Fruit fly (Drosophila melanogaster) whole organism, embryonic: ENCODE data around the gene sra.

Source experiments
- Atf3 ChIP-seq: fragments of 200-800 bp; sonication (Bioruptor generic); optimal IDR thresholded peaks from 3 replicates; lab custom pipeline; 2016; ENCODE audit warnings: missing biosample characterization, missing genetic modification characterization
- Bteb2 ChIP-seq: fragments of 200-800 bp; sonication (Bioruptor generic); optimal IDR thresholded peaks from 2 replicates; lab custom pipeline; 2016; ENCODE audit warnings: missing biosample characterization, missing genetic modification characterization
- CG10565 ChIP-seq: fragments of 200-800 bp; sonication (Bioruptor generic); optimal IDR thresholded peaks from 3 replicates; lab custom pipeline; 2016; ENCODE audit warnings: missing biosample characterization, mild to moderate bottlenecking, missing genetic modification characterization
- CG10654 ChIP-seq: fragments of 200-800 bp; sonication (Bioruptor generic); optimal IDR thresholded peaks from 2 replicates; lab custom pipeline; 2016; ENCODE audit warnings: missing biosample characterization, missing genetic modification characterization
- CG11723 ChIP-seq: fragments of 200-800 bp; sonication (Bioruptor generic); optimal IDR thresholded peaks from 2 replicates; lab custom pipeline; 2017; ENCODE audit warnings: missing biosample characterization, mild to moderate bottlenecking, missing genetic modification characterization
- CG13775 ChIP-seq: fragments of 200-800 bp; sonication (Bioruptor generic); optimal IDR thresholded peaks from 3 replicates; lab custom pipeline; 2017; ENCODE audit warnings: missing biosample characterization, mild to moderate bottlenecking, missing genetic modification characterization
- CG14710 ChIP-seq: fragments of 200-800 bp; sonication (Bioruptor generic); optimal IDR thresholded peaks from 3 replicates; lab custom pipeline; 2019; ENCODE audit warnings: missing biosample characterization, mild to moderate bottlenecking, missing genetic modification characterization, moderate library complexity
- CG14965 ChIP-seq: fragments of 200-800 bp; sonication (Bioruptor generic); optimal IDR thresholded peaks from 2 replicates; lab custom pipeline; 2016; ENCODE audit warnings: missing biosample characterization, missing genetic modification characterization, borderline replicate concordance
- CG15696 ChIP-seq: fragments of 200-800 bp; sonication (Bioruptor generic); optimal IDR thresholded peaks from 2 replicates; lab custom pipeline; 2019; ENCODE audit warnings: missing biosample characterization, mild to moderate bottlenecking, missing genetic modification characterization, moderate library complexity
- CG16813 ChIP-seq: fragments of 200-800 bp; sonication (Bioruptor generic); IDR thresholded peaks from 3 replicates; pipeline ENCODE4 v1.3.6; 2022; ENCODE audit warnings: missing biosample characterization, missing genetic modification characterization; ENCODE audit not compliant: partially characterized antibody
- CG17359 ChIP-seq: fragments of 200-800 bp; sonication (Bioruptor generic); optimal IDR thresholded peaks from 3 replicates; lab custom pipeline; 2018; ENCODE audit warnings: missing biosample characterization, mild to moderate bottlenecking, missing genetic modification characterization, moderate library complexity
- CG17385 ChIP-seq: fragments of 200-800 bp; sonication (Bioruptor generic); optimal IDR thresholded peaks from 3 replicates; lab custom pipeline; 2018; ENCODE audit warnings: missing biosample characterization, mild to moderate bottlenecking, missing genetic modification characterization
- CG17912 ChIP-seq: fragments of 200-800 bp; sonication (Bioruptor generic); optimal IDR thresholded peaks from 2 replicates; lab custom pipeline; 2018; ENCODE audit warnings: missing biosample characterization, mild to moderate bottlenecking, missing genetic modification characterization
- CG18262 ChIP-seq: fragments of 200-800 bp; optimal IDR thresholded peaks from 3 replicates; lab custom pipeline; 2019; ENCODE audit warnings: missing biosample characterization, mild to moderate bottlenecking, missing genetic modification characterization, moderate library complexity
- CG18476 ChIP-seq: fragments of 200-800 bp; sonication (Bioruptor generic); optimal IDR thresholded peaks from 2 replicates; lab custom pipeline; 2016; ENCODE audit warnings: missing biosample characterization, mild to moderate bottlenecking, missing genetic modification characterization
- CG18599 ChIP-seq: fragments of 200-800 bp; sonication (Bioruptor generic); optimal IDR thresholded peaks from 3 replicates; lab custom pipeline; 2017; ENCODE audit warnings: missing biosample characterization, missing genetic modification characterization, mild to moderate bottlenecking, moderate library complexity, missing genetic modification reagents
- CG2116 ChIP-seq: fragments of 200-800 bp; sonication (Bioruptor generic); optimal IDR thresholded peaks from 3 replicates; lab custom pipeline; 2018; ENCODE audit warnings: missing biosample characterization, mild to moderate bottlenecking, missing genetic modification characterization
- CG2129 ChIP-seq: fragments of 200-800 bp; sonication (Bioruptor generic); IDR thresholded peaks from 2 replicates; pipeline ENCODE4 v1.3.6; 2022; ENCODE audit warnings: missing biosample characterization, missing genetic modification characterization; ENCODE audit not compliant: partially characterized antibody
- CG2202 ChIP-seq: fragments of 200-800 bp; sonication (Bioruptor generic); optimal IDR thresholded peaks from 2 replicates; lab custom pipeline; 2018; ENCODE audit warnings: missing biosample characterization, mild to moderate bottlenecking, missing genetic modification characterization
- CG6272 ChIP-seq: fragments of 200-800 bp; sonication (Bioruptor generic); IDR thresholded peaks from 2 replicates; pipeline ENCODE4 v1.3.6; 2022; ENCODE audit warnings: missing biosample characterization, missing genetic modification characterization
- CG6689 ChIP-seq: fragments of 200-800 bp; sonication (Bioruptor generic); IDR thresholded peaks from 2 replicates; pipeline ENCODE4 v1.3.6; 2022; ENCODE audit warnings: missing biosample characterization, missing genetic modification characterization
- CG7839 ChIP-seq: fragments of 200-800 bp; sonication (Bioruptor generic); optimal IDR thresholded peaks from 3 replicates; lab custom pipeline; 2018; ENCODE audit warnings: missing biosample characterization, mild to moderate bottlenecking, missing genetic modification characterization, moderate library complexity
- CG8388 ChIP-seq: fragments of 200-800 bp; sonication (Bioruptor generic); optimal IDR thresholded peaks from 2 replicates; lab custom pipeline; 2019; ENCODE audit warnings: missing biosample characterization, mild to moderate bottlenecking, missing genetic modification characterization, moderate library complexity
- CkIIα-i1 ChIP-seq: fragments of 200-800 bp; sonication (Bioruptor generic); IDR thresholded peaks from 2 replicates; pipeline ENCODE4 v1.3.6; 2022; ENCODE audit warnings: missing biosample characterization, missing genetic modification characterization
- Doc2 ChIP-seq: fragments of 200-800 bp; sonication (Bioruptor generic); IDR thresholded peaks from 2 replicates; pipeline ENCODE4 v1.3.6; 2022; ENCODE audit warnings: missing biosample characterization, missing genetic modification characterization
- Eip74EF ChIP-seq, 2 experiments: fragments of 200-800 bp in 1 of 2; fragments of >200 bp in 1 of 2; sonication (Bioruptor generic) in 1 of 2; optimal IDR thresholded peaks; 2 replicates each; lab custom pipeline; 2017 to 2019; ENCODE audit warnings: missing biosample characterization in 2 of 2, missing genetic modification characterization in 2 of 2, mild to moderate bottlenecking in 1 of 2, moderate library complexity in 1 of 2
- Ets65A ChIP-seq: fragments of 200-800 bp; sonication (Bioruptor generic); peaks from one replicate; lab custom pipeline; 2016; ENCODE audit warnings: missing biosample characterization, missing genetic modification characterization
- HLH3B ChIP-seq: fragments of 200-800 bp; sonication (Bioruptor generic); IDR thresholded peaks from 2 replicates; pipeline ENCODE4 v1.3.6; 2022; ENCODE audit warnings: missing biosample characterization, missing genetic modification characterization
- Kr ChIP-seq: fragments of 200-800 bp; sonication (Bioruptor generic); optimal IDR thresholded peaks from 2 replicates; lab custom pipeline; 2017; ENCODE audit warnings: missing biosample characterization, mild to moderate bottlenecking, missing genetic modification characterization
- MBD-R2 ChIP-seq: fragments of 200-800 bp; sonication (Bioruptor generic); IDR thresholded peaks from 2 replicates; pipeline ENCODE4 v1.3.6; 2022; ENCODE audit warnings: missing biosample characterization, missing genetic modification characterization
- bbx ChIP-seq: fragments of 200-800 bp; sonication (Bioruptor generic); IDR thresholded peaks from 2 replicates; pipeline ENCODE4 v1.3.6; 2022; ENCODE audit warnings: missing biosample characterization, missing genetic modification characterization; ENCODE audit not compliant: partially characterized antibody
- bsh ChIP-seq, 2 experiments: fragments of 200-800 bp; sonication (Bioruptor generic); optimal IDR thresholded peaks; 2 replicates each; lab custom pipeline; 2017 to 2018; ENCODE audit warnings: mild to moderate bottlenecking in 2 of 2, missing biosample characterization in 2 of 2, missing genetic modification characterization in 2 of 2, moderate library complexity in 1 of 2
- danr ChIP-seq: fragments of 200-800 bp; sonication (Bioruptor generic); IDR thresholded peaks from 2 replicates; pipeline ENCODE4 v1.3.6; 2022; ENCODE audit warnings: missing biosample characterization, missing genetic modification characterization
- disco-r ChIP-seq: fragments of 200-800 bp; sonication (Bioruptor generic); optimal IDR thresholded peaks from 2 replicates; lab custom pipeline; 2016; ENCODE audit warnings: missing biosample characterization, missing genetic modification characterization
- fd96Cb ChIP-seq: fragments of 200-800 bp; sonication (Bioruptor generic); optimal IDR thresholded peaks from 2 replicates; lab custom pipeline; 2018; ENCODE audit warnings: missing biosample characterization, mild to moderate bottlenecking, missing genetic modification characterization, moderate library complexity
- gfzf ChIP-seq: fragments of 200-800 bp; sonication (Bioruptor generic); optimal IDR thresholded peaks from 2 replicates; lab custom pipeline; 2016; ENCODE audit warnings: missing biosample characterization, mild to moderate bottlenecking, missing genetic modification characterization, moderate library complexity
- jing ChIP-seq: fragments of 200-800 bp; sonication (Bioruptor generic); optimal IDR thresholded peaks from 2 replicates; lab custom pipeline; 2018; ENCODE audit warnings: missing biosample characterization, mild to moderate bottlenecking, missing genetic modification characterization
- kay ChIP-seq: fragments of 200-800 bp; sonication (Bioruptor generic); optimal IDR thresholded peaks from 2 replicates; lab custom pipeline; 2016; ENCODE audit warnings: missing biosample characterization, missing genetic modification characterization
- ken ChIP-seq: fragments of 200-800 bp; sonication (Bioruptor generic); IDR thresholded peaks from 3 replicates; pipeline ENCODE4 v1.3.6; 2022; ENCODE audit warnings: missing biosample characterization, missing genetic modification characterization
- nmo ChIP-seq: fragments of 200-800 bp; sonication (Bioruptor generic); optimal IDR thresholded peaks from 2 replicates; lab custom pipeline; 2018; ENCODE audit warnings: missing biosample characterization, mild to moderate bottlenecking, missing genetic modification characterization, moderate library complexity
- ranshi ChIP-seq: fragments of 200-800 bp; sonication (Bioruptor generic); IDR thresholded peaks from 2 replicates; pipeline ENCODE4 v1.3.6; 2022; ENCODE audit warnings: missing biosample characterization, missing genetic modification characterization
- run ChIP-seq: fragments of 200-800 bp; sonication (Bioruptor generic); optimal IDR thresholded peaks from 3 replicates; lab custom pipeline; 2018; ENCODE audit warnings: missing biosample characterization, mild to moderate bottlenecking, missing genetic modification characterization
- scrt ChIP-seq: fragments of 200-800 bp; sonication (Bioruptor generic); optimal IDR thresholded peaks from 2 replicates; lab custom pipeline; 2018; ENCODE audit warnings: missing biosample characterization, mild to moderate bottlenecking, missing genetic modification characterization, moderate library complexity
- sim ChIP-seq: fragments of 200-800 bp; sonication (Bioruptor generic); IDR thresholded peaks from 2 replicates; pipeline ENCODE4 v1.3.6; 2022; ENCODE audit warnings: missing biosample characterization, missing genetic modification characterization
- sisA ChIP-seq: fragments of 200-800 bp; sonication (Bioruptor generic); IDR thresholded peaks from 2 replicates; pipeline ENCODE4 v1.3.6; 2022; ENCODE audit warnings: missing biosample characterization, missing genetic modification characterization
- sqz ChIP-seq: fragments of 200-800 bp; sonication (Bioruptor generic); optimal IDR thresholded peaks from 3 replicates; lab custom pipeline; 2018; ENCODE audit warnings: missing biosample characterization, mild to moderate bottlenecking, missing genetic modification characterization
- tup ChIP-seq: fragments of 200-800 bp; sonication (Bioruptor generic); optimal IDR thresholded peaks from 2 replicates; lab custom pipeline; 2016; ENCODE audit warnings: missing biosample characterization, mild to moderate bottlenecking, missing genetic modification characterization, moderate library complexity
- wdn ChIP-seq: fragments of 200-800 bp; sonication (Bioruptor generic); IDR thresholded peaks from 2 replicates; pipeline ENCODE4 v1.3.6; 2022; ENCODE audit warnings: missing biosample characterization, missing genetic modification characterization
- wek ChIP-seq: fragments of 200-800 bp; sonication (Bioruptor generic); optimal IDR thresholded peaks from 3 replicates; lab custom pipeline; 2018; ENCODE audit warnings: missing biosample characterization, mild to moderate bottlenecking, missing genetic modification characterization, moderate library complexity

Gene sra

DNA sequence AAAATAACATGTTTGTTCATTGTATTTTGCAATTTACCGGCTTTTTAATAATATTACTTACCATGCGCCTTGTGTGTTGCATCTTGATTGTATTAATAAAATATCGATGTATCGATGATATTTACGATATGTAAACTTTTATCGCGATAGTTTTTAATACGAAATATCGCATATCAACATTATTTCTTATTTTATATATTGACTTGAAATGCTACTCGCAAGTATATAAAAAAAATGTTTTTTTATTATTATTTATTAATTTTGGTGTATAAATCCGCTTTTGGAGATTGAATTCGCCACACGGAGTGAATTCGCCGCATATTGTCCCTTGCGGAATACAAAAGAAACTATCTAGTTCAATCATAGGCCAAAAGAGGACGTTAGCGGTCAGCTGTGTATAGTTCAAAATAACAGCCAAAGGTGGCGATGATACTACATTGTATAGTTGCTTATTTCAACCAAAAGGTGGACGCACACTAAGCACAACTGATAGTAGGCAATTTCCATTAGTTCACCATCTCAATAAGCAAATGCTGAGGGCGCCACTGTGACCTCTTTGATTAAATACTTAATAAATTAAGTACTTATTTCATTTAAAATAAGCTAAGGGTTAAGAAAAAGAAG lies 18.5 kb downstream of the sra start, which contains the start of gene mtSSB (continued):
- TF ChIP-seq jing (GFP tag; lab: Kevin White, UChicago) (no peak), nmo (peak; percentile 76), CG10565 (GFP tag; lab: Kevin White, UChicago) (no peak), CG6272 (peak; percentile 50), Kr (GFP tag; lab: Kevin White, UChicago) (peak; percentile 41), CG17385 (GFP tag; lab: Kevin White, UChicago) (peak; percentile 66), CG18262 (tag; lab: Kevin White, UChicago) (peak; percentile 74), bsh (GFP tag; optimal IDR thresholded peaks at IDR 0.05; lab: Kevin White, UChicago) (peak in 1 of 2 experiments; percentile 83), sim (peak; percentile 70), wdn (GFP tag; lab: Robert Waterston, UW) (peak; percentile 72), CG2129 (GFP tag; lab: Robert Waterston, UW) (peak; percentile 100), CG13775 (GFP tag; lab: Kevin White, UChicago) (peak; percentile 54), CG15696 (tag; lab: Kevin White, UChicago) (peak; percentile 90), CG18476 (GFP tag; lab: Kevin White, UChicago) (peak; percentile 59), CG7839 (tag; lab: Kevin White, UChicago) (peak; percentile 86), kay (GFP tag; lab: Kevin White, UChicago) (peak; percentile 81), CG11723 (GFP tag; lab: Kevin White, UChicago) (peak; percentile 51), fd96Cb (tag; lab: Kevin White, UChicago) (peak; percentile 78), disco-r (GFP tag; lab: Kevin White, UChicago) (peak; percentile 63), CG2116 (GFP tag; lab: Kevin White, UChicago) (peak; percentile 96), CG14710 (tag; lab: Kevin White, UChicago) (peak; percentile 78), HLH3B (GFP tag; lab: Robert Waterston, UW) (peak; percentile 86), Eip74EF (GFP tag; optimal IDR thresholded peaks at IDR 0.05; lab: Kevin White, UChicago) (no peak), CG17912 (peak; percentile 91), CG6689 (GFP tag; lab: Robert Waterston, UW) (peak; percentile 69), Doc2 (GFP tag; lab: Robert Waterston, UW) (peak; percentile 62), run (tag; lab: Kevin White, UChicago) (no peak), Atf3 (GFP tag; lab: Kevin White, UChicago) (peak; percentile 76), danr (GFP tag; lab: Robert Waterston, UW) (peak; percentile 55; the same call in 1 of the 2 replicates), CG8388 (GFP tag; lab: Kevin White, UChicago) (peak; percentile 11), sqz (GFP tag; lab: Kevin White, UChicago) (peak; percentile 20), Ets65A (peak; percentile 97), bbx (peak; percentile 99), tup (GFP tag; lab: Kevin White, UChicago) (peak; percentile 66), scrt (GFP tag; lab: Kevin White, UChicago) (peak; percentile 68), gfzf (peak; percentile 17), Bteb2 (GFP tag; lab: Kevin White, UChicago) (peak; percentile 25), ken (GFP tag; lab: Robert Waterston, UW) (peak; percentile 91), CG17359 (tag; lab: Kevin White, UChicago) (peak; percentile 93), wek (GFP tag; lab: Kevin White, UChicago) (peak; percentile 79), CG14965 (GFP tag; lab: Kevin White, UChicago) (peak; percentile 72), CG2202 (tag; lab: Kevin White, UChicago) (peak; percentile 66), sisA (peak; percentile 92), ranshi (peak; percentile 77), CG18599 (peak; percentile 86), MBD-R2 (GFP tag; lab: Robert Waterston, UW) (peak; percentile 68), CG16813 (GFP tag; lab: Robert Waterston, UW) (peak; percentile 98), CG10654 (peak; percentile 81), CkIIα-i1 (GFP tag; lab: Robert Waterston, UW) (no peak)
